Worm (Caenorhabditis elegans) whole organism, late embryonic: ENCODE measurements around the gene Y55D5A.3.

Experiments used
- C08G9.2 ChIP-seq: sonication (generic microtip); optimal IDR thresholded peaks from 2 replicates; lab custom pipeline; 2016; ENCODE audit warnings: mild to moderate bottlenecking, missing genetic modification characterization, moderate library complexity, missing compliant biosample characterization
- K02D7.2 ChIP-seq: sonication (generic microtip); optimal IDR thresholded peaks from 2 replicates; lab custom pipeline; 2017; ENCODE audit warnings: mild to moderate bottlenecking, missing genetic modification characterization, missing compliant biosample characterization
- ahr-1 ChIP-seq: sonication (generic microtip); optimal IDR thresholded peaks from 2 replicates; lab custom pipeline; 2016; ENCODE audit warnings: missing genetic modification characterization, missing compliant biosample characterization
- ceh-18 ChIP-seq: sonication (generic microtip); optimal IDR thresholded peaks from 2 replicates; lab custom pipeline; 2016; ENCODE audit warnings: missing genetic modification characterization, missing compliant biosample characterization
- ceh-2 ChIP-seq: sonication (generic microtip); optimal IDR thresholded peaks from 2 replicates; lab custom pipeline; 2016; ENCODE audit warnings: missing genotype, missing genetic modification characterization, missing compliant biosample characterization
- ceh-22 ChIP-seq: sonication (generic microtip); optimal IDR thresholded peaks from 2 replicates; lab custom pipeline; 2017; ENCODE audit warnings: missing biosample characterization, missing genetic modification characterization
- ceh-30 ChIP-seq: fragments of 150-350 bp; optimal IDR thresholded peaks from 2 replicates; lab custom pipeline; 2014; ENCODE audit warnings: missing biosample characterization, missing genetic modification characterization
- ceh-34 ChIP-seq: sonication (generic microtip); optimal IDR thresholded peaks from 2 replicates; lab custom pipeline; 2016; ENCODE audit warnings: mild to moderate bottlenecking, missing genetic modification characterization, missing compliant biosample characterization
- ceh-45 ChIP-seq: fragments of 200-800 bp; sonication (Bioruptor generic); IDR thresholded peaks from 2 replicates; pipeline ENCODE4 v1.3.6; 2022; ENCODE audit warnings: missing genetic modification reagents, missing genetic modification characterization, missing compliant biosample characterization
- ceh-48 ChIP-seq: sonication (generic microtip); optimal IDR thresholded peaks from 2 replicates; lab custom pipeline; 2016; ENCODE audit warnings: missing genetic modification characterization, inconsistent platforms, missing compliant biosample characterization
- ceh-9 ChIP-seq: sonication (generic microtip); optimal IDR thresholded peaks from 2 replicates; lab custom pipeline; 2016; ENCODE audit warnings: mild to moderate bottlenecking, missing genetic modification characterization, inconsistent platforms, missing compliant biosample characterization
- dve-1 ChIP-seq: sonication (generic microtip); optimal IDR thresholded peaks from 2 replicates; lab custom pipeline; 2017; ENCODE audit warnings: antibody characterized with exemption, mild to moderate bottlenecking, missing genetic modification characterization, missing compliant biosample characterization
- eyg-1 ChIP-seq: sonication (generic microtip); optimal IDR thresholded peaks from 2 replicates; lab custom pipeline; 2016; ENCODE audit warnings: missing genotype, missing genetic modification characterization, missing compliant biosample characterization
- fkh-10 ChIP-seq: fragments of 150-350 bp; optimal IDR thresholded peaks from 2 replicates; lab custom pipeline; 2014; ENCODE audit warnings: missing biosample characterization, missing genetic modification reagents, missing genetic modification characterization
- hlh-13 ChIP-seq: fragments of 200-800 bp; sonication (Bioruptor generic); optimal IDR thresholded peaks from 2 replicates; lab custom pipeline; 2018; ENCODE audit warnings: mild to moderate bottlenecking, missing genetic modification characterization, missing compliant biosample characterization
- hlh-15 ChIP-seq: sonication (generic microtip); optimal IDR thresholded peaks from 2 replicates; lab custom pipeline; 2016; ENCODE audit warnings: missing genetic modification characterization, missing compliant biosample characterization
- lim-6 ChIP-seq: sonication (generic microtip); optimal IDR thresholded peaks from 2 replicates; lab custom pipeline; 2016; ENCODE audit warnings: missing genetic modification characterization, missing compliant biosample characterization
- madf-2 ChIP-seq: sonication (generic microtip); optimal IDR thresholded peaks from 2 replicates; lab custom pipeline; 2017; ENCODE audit warnings: missing genetic modification characterization, missing compliant biosample characterization
- nfya-1 ChIP-seq: sonication (generic microtip); optimal IDR thresholded peaks from 2 replicates; lab custom pipeline; 2017; ENCODE audit warnings: missing genetic modification characterization, mild to moderate bottlenecking, missing compliant biosample characterization, antibody characterized with exemption, moderate library complexity
- odd-2 ChIP-seq: sonication (generic microtip); optimal IDR thresholded peaks from 2 replicates; lab custom pipeline; 2017; ENCODE audit warnings: antibody characterized with exemption, mild to moderate bottlenecking, missing genetic modification characterization, missing compliant biosample characterization
- pat-9 ChIP-seq: fragments of 200-800 bp; sonication (Bioruptor generic); optimal IDR thresholded peaks from 2 replicates; lab custom pipeline; 2018; ENCODE audit warnings: mild to moderate bottlenecking, missing genetic modification characterization, moderate library complexity, missing compliant biosample characterization
- pax-1 ChIP-seq: fragments of 150-350 bp; optimal IDR thresholded peaks from 2 replicates; lab custom pipeline; 2014; ENCODE audit warnings: missing biosample characterization, missing genetic modification characterization
- pha-2 ChIP-seq: sonication (generic microtip); optimal IDR thresholded peaks from 2 replicates; lab custom pipeline; 2017; ENCODE audit warnings: mild to moderate bottlenecking, missing genetic modification characterization, missing compliant biosample characterization
- pros-1 ChIP-seq: fragments of 150-350 bp; optimal IDR thresholded peaks from 2 replicates; lab custom pipeline; 2014; ENCODE audit warnings: missing biosample characterization, missing genetic modification reagents, missing genetic modification characterization
- tbx-2 ChIP-seq: sonication (generic microtip); optimal IDR thresholded peaks from 2 replicates; lab custom pipeline; 2016; ENCODE audit warnings: missing genetic modification characterization, missing compliant biosample characterization
- tbx-7 ChIP-seq: sonication (generic microtip); optimal IDR thresholded peaks from 2 replicates; lab custom pipeline; 2016; ENCODE audit warnings: missing genotype, missing genetic modification characterization, missing compliant biosample characterization
- unc-3 ChIP-seq, 2 experiments: fragments of 200-800 bp in 1 of 2; sonication (Bioruptor generic) in 1 of 2; sonication (generic microtip) in 1 of 2; conservative IDR thresholded peaks in 1 of 2; optimal IDR thresholded peaks in 1 of 2; 2 replicates each; pipeline versions ENCODE4 v1.3.6 to Lab custom; 2016 to 2022; ENCODE audit warnings: missing compliant biosample characterization in 2 of 2, missing genetic modification characterization in 2 of 2, missing genetic modification reagents in 1 of 2
- unc-42 ChIP-seq: sonication (generic microtip); optimal IDR thresholded peaks from 2 replicates; lab custom pipeline; 2016; ENCODE audit warnings: missing genotype, missing genetic modification characterization, missing compliant biosample characterization
- unc-55 ChIP-seq: sonication (generic microtip); optimal IDR thresholded peaks from 2 replicates; lab custom pipeline; 2017; ENCODE audit warnings: missing biosample characterization, missing genetic modification reagents, missing genetic modification characterization

The Y55D5A.3 gene

ce11 chrIII:2975689-2976088, at the start of gene Y55D5A.3:
Gene Y55D5A.3, minus strand, starts transcription at chrIII:2975789.
- TF ChIP-seq pha-2 (tag; lab: Kevin White, UChicago) (no peak), pat-9 (tag; lab: Kevin White, UChicago) (no peak)

- TF ChIP-seq unc-55 (no peak), nfya-1 (tag; lab: Kevin White, UChicago) (peak; percentile 60)
- TF ChIP-seq, all 69 proteins: peak for 1
Measured at ce11 chrIII:3020035-3020434, 44.4 kb upstream of the Y55D5A.3 start.

ce11 chrIII:3018822-3019221, 43.2 kb upstream of the Y55D5A.3 start:
- TF ChIP-seq pax-1 (tag; lab: Kevin White, UChicago) (no peak), ceh-18 (tag; lab: Kevin White, UChicago) (no peak), ceh-9 (tag; lab: Kevin White, UChicago) (no peak), pros-1 (no peak), lim-6 (no peak), unc-42 (tag; lab: Kevin White, UChicago) (no peak)

ce11 chrIII:3011644-3012043, 36.1 kb upstream of the Y55D5A.3 start:
- TF ChIP-seq ceh-45 (GFP tag; lab: Robert Waterston, UW): 0 out of 2 replicates have a peak, but pooled peaks have one; percentile 44
- TF ChIP-seq, all 69 proteins: peak for 1; not testable (repeated sequence) for 68

ce11 chrIII:2995288-2995687, 19.7 kb upstream of the Y55D5A.3 start:
- no peak for TF ChIP-seq ceh-34 (tag; lab: Kevin White, UChicago)
- TF ChIP-seq ceh-48 (tag; lab: Kevin White, UChicago): peak; percentile 62

- TF ChIP-seq unc-42 (tag; lab: Kevin White, UChicago) (no peak), hlh-13 (GFP tag; lab: Kevin White, UChicago) (no peak), tbx-2 (tag; lab: Kevin White, UChicago) (no peak), ceh-9 (tag; lab: Kevin White, UChicago) (no peak), odd-2 (tag; lab: Kevin White, UChicago) (no peak), K02D7.2 (tag; lab: Kevin White, UChicago) (no peak), ceh-48 (tag; lab: Kevin White, UChicago) (peak; percentile 81)
Measured at ce11 chrIII:2993963-2994362, 18.4 kb upstream of the Y55D5A.3 start.

ce11 chrIII:2992234-2992633, 16.6 kb upstream of the Y55D5A.3 start:
- TF ChIP-seq ceh-48 (tag; lab: Kevin White, UChicago): no peak
- TF ChIP-seq pat-9 (tag; lab: Kevin White, UChicago): no peak
- TF ChIP-seq unc-55: no peak
- no peak for TF ChIP-seq pax-1 (tag; lab: Kevin White, UChicago)
- no peak for TF ChIP-seq fkh-10 (GFP tag; lab: Kevin White, UChicago)
- TF ChIP-seq dve-1 (tag; lab: Kevin White, UChicago): no peak
- TF ChIP-seq ceh-18 (tag; lab: Kevin White, UChicago): no peak
- TF ChIP-seq ceh-2 (tag; lab: Kevin White, UChicago): no peak
- TF ChIP-seq hlh-15 (tag; lab: Kevin White, UChicago): no peak
- no peak for TF ChIP-seq ahr-1 (tag; lab: Kevin White, UChicago)
- no peak for TF ChIP-seq ceh-30
- TF ChIP-seq madf-2 (tag; lab: Kevin White, UChicago): no peak
- TF ChIP-seq odd-2 (tag; lab: Kevin White, UChicago): no peak

ce11 chrIII:2989957-2990356, 14.4 kb upstream of the Y55D5A.3 start, which contains the start of gene Y55D5A.4:
Gene Y55D5A.4, minus strand, starts transcription at chrIII:2990057.
- TF ChIP-seq unc-3 (GFP tag; conservative IDR thresholded peaks at IDR 0.05; lab: Robert Waterston, UW) (no peak), unc-3 (tag; optimal IDR thresholded peaks at IDR 0.05; lab: Kevin White, UChicago) (no peak), eyg-1 (tag; lab: Kevin White, UChicago) (no peak), C08G9.2 (tag; lab: Kevin White, UChicago) (no peak), ceh-22 (tag; lab: Kevin White, UChicago) (no peak), ceh-9 (tag; lab: Kevin White, UChicago) (no peak), tbx-7 (tag; lab: Kevin White, UChicago) (no peak)
